Worm (Caenorhabditis elegans) whole organism, late embryonic: ENCODE results near the gene nsy-7.

Experiments
- C38D4.7 ChIP-seq: fragments of 200-800 bp; sonication (Bioruptor generic); optimal IDR thresholded peaks from 2 replicates; lab custom pipeline; 2018; ENCODE audit warnings: mild to moderate bottlenecking, missing genetic modification characterization, moderate library complexity, missing compliant biosample characterization
- K09A11.1 ChIP-seq: sonication (generic microtip); optimal IDR thresholded peaks from 2 replicates; lab custom pipeline; 2017; ENCODE audit warnings: antibody characterized with exemption, mild to moderate bottlenecking, missing genetic modification characterization, missing compliant biosample characterization; ENCODE audit not compliant: insufficient read depth
- T23F11.4 ChIP-seq: fragments of 200-800 bp; sonication (Bioruptor generic); optimal IDR thresholded peaks from 2 replicates; lab custom pipeline; 2018; ENCODE audit warnings: mild to moderate bottlenecking, missing genetic modification characterization, missing compliant biosample characterization
- Y22D7AL.16 ChIP-seq: sonication (generic microtip); optimal IDR thresholded peaks from 2 replicates; lab custom pipeline; 2016; ENCODE audit warnings: missing genetic modification characterization, missing compliant biosample characterization
- ceh-18 ChIP-seq: sonication (generic microtip); optimal IDR thresholded peaks from 2 replicates; lab custom pipeline; 2016; ENCODE audit warnings: missing genetic modification characterization, missing compliant biosample characterization
- ceh-2 ChIP-seq: sonication (generic microtip); optimal IDR thresholded peaks from 2 replicates; lab custom pipeline; 2016; ENCODE audit warnings: missing genotype, missing genetic modification characterization, missing compliant biosample characterization
- ceh-30 ChIP-seq: fragments of 150-350 bp; optimal IDR thresholded peaks from 2 replicates; lab custom pipeline; 2014; ENCODE audit warnings: missing biosample characterization, missing genetic modification characterization
- ceh-31 ChIP-seq: sonication (generic microtip); optimal IDR thresholded peaks from 2 replicates; lab custom pipeline; 2016; ENCODE audit warnings: missing genetic modification characterization, missing compliant biosample characterization
- ceh-34 ChIP-seq: sonication (generic microtip); optimal IDR thresholded peaks from 2 replicates; lab custom pipeline; 2016; ENCODE audit warnings: mild to moderate bottlenecking, missing genetic modification characterization, missing compliant biosample characterization
- ceh-48 ChIP-seq: sonication (generic microtip); optimal IDR thresholded peaks from 2 replicates; lab custom pipeline; 2016; ENCODE audit warnings: missing genetic modification characterization, inconsistent platforms, missing compliant biosample characterization
- dmd-4 ChIP-seq: sonication (generic microtip); optimal IDR thresholded peaks from 2 replicates; lab custom pipeline; 2016; ENCODE audit warnings: borderline replicate concordance, missing genetic modification characterization, missing compliant biosample characterization
- dve-1 ChIP-seq: sonication (generic microtip); optimal IDR thresholded peaks from 2 replicates; lab custom pipeline; 2017; ENCODE audit warnings: antibody characterized with exemption, mild to moderate bottlenecking, missing genetic modification characterization, missing compliant biosample characterization
- elt-2 ChIP-seq: sonication (generic microtip); optimal IDR thresholded peaks from 2 replicates; lab custom pipeline; 2016; ENCODE audit warnings: missing genetic modification reagents, missing genetic modification characterization, missing compliant biosample characterization
- fax-1 ChIP-seq: sonication (generic microtip); optimal IDR thresholded peaks from 2 replicates; lab custom pipeline; 2016; ENCODE audit warnings: missing genotype, missing genetic modification characterization, missing compliant biosample characterization
- fkh-6 ChIP-seq: sonication (generic microtip); optimal IDR thresholded peaks from 2 replicates; lab custom pipeline; 2016; ENCODE audit warnings: missing genetic modification characterization, missing compliant biosample characterization
- hlh-30 ChIP-seq: sonication (generic microtip); optimal IDR thresholded peaks from 2 replicates; lab custom pipeline; 2017; ENCODE audit warnings: antibody characterized with exemption, missing genetic modification characterization, missing compliant biosample characterization; ENCODE audit not compliant: insufficient read depth
- hlh-8 ChIP-seq: sonication (generic microtip); optimal IDR thresholded peaks from 2 replicates; lab custom pipeline; 2016; ENCODE audit warnings: missing genotype, missing genetic modification characterization, missing compliant biosample characterization
- lin-11 ChIP-seq: fragments of 200-800 bp; sonication (Bioruptor generic); optimal IDR thresholded peaks from 2 replicates; lab custom pipeline; 2018; ENCODE audit warnings: mild to moderate bottlenecking, missing genetic modification characterization, missing compliant biosample characterization
- nfya-1 ChIP-seq: sonication (generic microtip); optimal IDR thresholded peaks from 2 replicates; lab custom pipeline; 2017; ENCODE audit warnings: missing genetic modification characterization, mild to moderate bottlenecking, missing compliant biosample characterization, antibody characterized with exemption, moderate library complexity
- nhr-232 ChIP-seq: sonication (generic microtip); optimal IDR thresholded peaks from 2 replicates; lab custom pipeline; 2016; ENCODE audit warnings: missing genetic modification characterization, missing compliant biosample characterization
- pat-9 ChIP-seq: fragments of 200-800 bp; sonication (Bioruptor generic); optimal IDR thresholded peaks from 2 replicates; lab custom pipeline; 2018; ENCODE audit warnings: mild to moderate bottlenecking, missing genetic modification characterization, moderate library complexity, missing compliant biosample characterization
- pax-1 ChIP-seq: fragments of 150-350 bp; optimal IDR thresholded peaks from 2 replicates; lab custom pipeline; 2014; ENCODE audit warnings: missing biosample characterization, missing genetic modification characterization
- pqm-1 ChIP-seq: sonication (generic microtip); optimal IDR thresholded peaks from 2 replicates; lab custom pipeline; 2016; ENCODE audit warnings: missing genetic modification characterization, missing compliant biosample characterization
- ref-2 ChIP-seq: sonication (generic microtip); optimal IDR thresholded peaks from 2 replicates; lab custom pipeline; 2016; ENCODE audit warnings: missing genetic modification characterization, missing compliant biosample characterization
- rnt-1 ChIP-seq: sonication (generic microtip); optimal IDR thresholded peaks from 2 replicates; lab custom pipeline; 2016; ENCODE audit warnings: missing genetic modification characterization, missing compliant biosample characterization
- sox-2 ChIP-seq: fragments of 200-800 bp; sonication (Bioruptor generic); IDR thresholded peaks from 2 replicates; pipeline ENCODE4 v1.3.6; 2022; ENCODE audit warnings: missing genetic modification reagents, missing genetic modification characterization, missing compliant biosample characterization
- sox-4 ChIP-seq: sonication (generic microtip); optimal IDR thresholded peaks from 2 replicates; lab custom pipeline; 2017; ENCODE audit warnings: mild to moderate bottlenecking, missing genetic modification characterization, inconsistent platforms, missing compliant biosample characterization
- syd-9 ChIP-seq: sonication (generic microtip); optimal IDR thresholded peaks from 2 replicates; lab custom pipeline; 2016; ENCODE audit warnings: mild to moderate bottlenecking, missing genetic modification characterization, moderate library complexity, missing compliant biosample characterization
- tbx-2 ChIP-seq: sonication (generic microtip); optimal IDR thresholded peaks from 2 replicates; lab custom pipeline; 2016; ENCODE audit warnings: missing genetic modification characterization, missing compliant biosample characterization
- tbx-7 ChIP-seq: sonication (generic microtip); optimal IDR thresholded peaks from 2 replicates; lab custom pipeline; 2016; ENCODE audit warnings: missing genotype, missing genetic modification characterization, missing compliant biosample characterization
- ttx-3 ChIP-seq: sonication (generic microtip); optimal IDR thresholded peaks from 2 replicates; lab custom pipeline; 2016; ENCODE audit warnings: missing genetic modification reagents, missing genetic modification characterization, missing compliant biosample characterization
- unc-42 ChIP-seq: sonication (generic microtip); optimal IDR thresholded peaks from 2 replicates; lab custom pipeline; 2016; ENCODE audit warnings: missing genotype, missing genetic modification characterization, missing compliant biosample characterization
- unc-55 ChIP-seq: sonication (generic microtip); optimal IDR thresholded peaks from 2 replicates; lab custom pipeline; 2017; ENCODE audit warnings: missing biosample characterization, missing genetic modification reagents, missing genetic modification characterization
- unc-86 ChIP-seq: sonication (generic microtip); optimal IDR thresholded peaks from 2 replicates; lab custom pipeline; 2016; ENCODE audit warnings: missing genetic modification characterization, missing compliant biosample characterization
- zip-5 ChIP-seq: sonication (generic microtip); optimal IDR thresholded peaks from 2 replicates; lab custom pipeline; 2016; ENCODE audit warnings: missing genetic modification characterization, missing compliant biosample characterization

The nsy-7 gene

DNA sequence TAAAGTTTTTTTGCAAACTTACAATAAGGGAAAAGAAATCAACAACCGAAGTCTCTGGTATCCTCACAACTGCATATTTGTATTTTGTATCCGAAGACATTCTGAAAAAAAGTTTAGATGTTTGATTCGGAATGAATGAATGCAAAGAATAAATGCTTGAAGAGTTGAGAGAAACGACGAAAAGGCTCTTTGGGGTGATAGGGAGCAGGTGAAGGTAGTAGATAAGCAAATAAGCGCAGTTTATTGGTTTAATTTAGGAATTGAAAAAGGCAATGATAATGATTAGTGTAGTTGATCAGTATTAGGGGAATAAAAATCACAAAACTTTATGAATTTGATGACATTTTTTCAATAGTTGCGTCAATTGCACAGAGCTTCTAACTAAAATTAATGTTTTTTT, at the start of gene nsy-7:
Gene nsy-7, minus strand, starts transcription at position 101 of the 400 bp plus-strand sequence.
- TF ChIP-seq syd-9 (no peak), hlh-8 (tag; lab: Kevin White, UChicago) (no peak), nhr-232 (tag; lab: Kevin White, UChicago) (no peak), T23F11.4 (GFP tag; lab: Kevin White, UChicago) (no peak), K09A11.1 (tag; lab: Kevin White, UChicago) (no peak), ceh-18 (tag; lab: Kevin White, UChicago) (no peak), ttx-3 (no peak), sox-2 (GFP tag; lab: Robert Waterston, UW) (no peak), sox-4 (tag; lab: Kevin White, UChicago) (no peak), fax-1 (tag; lab: Kevin White, UChicago) (no peak), pqm-1 (tag; lab: Kevin White, UChicago) (no peak), lin-11 (tag; lab: Kevin White, UChicago) (no peak), ceh-34 (tag; lab: Kevin White, UChicago) (no peak)

DNA sequence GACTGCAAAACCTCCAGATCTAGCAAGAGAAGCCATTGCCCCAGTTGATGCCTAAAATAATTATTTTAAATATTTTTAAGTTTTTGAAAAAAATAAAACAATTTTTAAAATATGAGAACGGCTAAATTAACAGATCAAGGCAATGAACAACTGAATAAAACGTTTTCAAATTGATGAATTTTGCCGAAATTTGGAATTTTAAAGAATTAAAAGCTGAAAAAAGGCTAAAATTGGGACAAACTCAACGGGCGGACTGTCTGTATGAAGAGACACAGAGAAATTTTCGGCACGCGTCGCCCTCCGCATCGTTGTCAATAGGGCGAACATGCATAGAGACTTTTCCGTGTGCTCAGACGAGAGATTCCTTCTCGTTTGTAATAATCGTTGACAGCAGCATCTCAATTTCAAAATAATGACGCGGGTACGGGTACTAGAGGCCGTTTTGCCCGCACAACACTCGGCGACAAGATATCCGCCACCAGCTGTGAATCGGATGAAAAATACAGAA, 49.6 kb upstream of the nsy-7 start, which contains the start of the genes isp-1 and islo-1:
Gene isp-1, minus strand, starts transcription at position 51 of the 508 bp plus-strand sequence.
Gene islo-1, plus strand, starts transcription at position 385 of the 508 bp plus-strand sequence.
- TF ChIP-seq ceh-31 (tag; lab: Kevin White, UChicago) (peak; percentile 55), ref-2 (tag; lab: Kevin White, UChicago) (peak; percentile 56), C38D4.7 (GFP tag; lab: Kevin White, UChicago) (no peak), hlh-30 (tag; lab: Kevin White, UChicago) (peak; percentile 41), ceh-34 (tag; lab: Kevin White, UChicago) (peak; percentile 34), T23F11.4 (GFP tag; lab: Kevin White, UChicago) (no peak), ceh-18 (tag; lab: Kevin White, UChicago) (peak; percentile 79), unc-42 (peak; percentile 4), nfya-1 (peak; percentile 60), elt-2 (tag; lab: Kevin White, UChicago) (peak; percentile 36), dmd-4 (tag; lab: Kevin White, UChicago) (no peak), rnt-1 (tag; lab: Kevin White, UChicago) (peak; percentile 50), unc-55 (peak; percentile 17), tbx-2 (tag; lab: Kevin White, UChicago) (peak; percentile 55), tbx-7 (no peak)

DNA sequence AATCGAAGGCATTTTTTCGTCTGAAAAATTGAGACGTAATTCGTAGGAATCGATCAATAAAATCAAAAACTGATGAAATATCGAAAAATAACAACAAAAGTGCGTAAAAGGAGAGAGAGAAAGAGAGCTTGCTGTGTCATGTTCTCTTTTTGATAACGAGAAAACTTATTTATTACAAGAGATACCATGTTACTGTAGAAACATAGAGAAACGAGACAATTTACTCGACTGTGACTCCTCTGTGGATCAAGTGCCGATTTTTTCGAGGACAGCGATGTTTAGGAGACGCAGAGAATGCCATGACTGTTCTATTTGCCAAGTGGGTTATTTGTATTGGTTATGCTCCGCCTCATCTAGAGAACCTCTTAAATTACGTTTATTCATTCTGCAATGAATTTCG, 47.1 kb upstream of the nsy-7 start, which contains the start of gene sph-1:
Gene sph-1, minus strand, starts transcription at position 23 of the 400 bp plus-strand sequence.
- no peak for TF ChIP-seq ceh-48 (tag; lab: Kevin White, UChicago)
- peak; percentile 74 for TF ChIP-seq pax-1 (tag; lab: Kevin White, UChicago)
- no peak for TF ChIP-seq Y22D7AL.16 (tag; lab: Kevin White, UChicago)
- TF ChIP-seq sox-2 (GFP tag; lab: Robert Waterston, UW), result no peak
- TF ChIP-seq elt-2 (tag; lab: Kevin White, UChicago), result peak; percentile 58
- no peak for TF ChIP-seq unc-86 (tag; lab: Kevin White, UChicago)
- TF ChIP-seq fkh-6, result no peak
- TF ChIP-seq dve-1, result peak; percentile 31
- TF ChIP-seq dmd-4 (tag; lab: Kevin White, UChicago), result no peak
- TF ChIP-seq ceh-2 (tag; lab: Kevin White, UChicago), result no peak
- no peak for TF ChIP-seq pat-9 (tag; lab: Kevin White, UChicago)
- no peak for TF ChIP-seq zip-5
- no peak for TF ChIP-seq ceh-30
- TF ChIP-seq ceh-18 (tag; lab: Kevin White, UChicago), result no peak
- TF ChIP-seq ceh-31 (tag; lab: Kevin White, UChicago), result no peak
- TF ChIP-seq, all 69 proteins: peak for 3
